Worm (Caenorhabditis elegans) whole organism, early embryonic: ENCODE data around the gene K10G4.3.

Experiments
- ama-1 ChIP-seq: fragments of 150-350 bp; optimal IDR thresholded peaks from 2 replicates; lab custom pipeline; 2014
- hnd-1 ChIP-seq: sonication (generic microtip); optimal IDR thresholded peaks from 2 replicates; lab custom pipeline; 2016; ENCODE audit warnings: missing genetic modification characterization, missing compliant biosample characterization

ce11 chrV:17255454-17255853 lies 9.3 kb downstream of the K10G4.3 start, which contains the start of gene srh-115:
- TF ChIP-seq hnd-1 (tag; lab: Kevin White, UChicago) (no peak), ama-1 (lab: Kevin White, UChicago) (no peak)
